Fruit fly (Drosophila melanogaster) whole organism, embryonic: Measurements from ENCODE around the gene Zif.

Source experiments
- Awh ChIP-seq: fragments of 200-800 bp; sonication (Bioruptor generic); IDR thresholded peaks from 2 replicates; pipeline ENCODE4, ENCODE4 v1.3.6; 2022; ENCODE audit warnings: missing biosample characterization, missing genetic modification characterization
- Bgb ChIP-seq: fragments of 200-800 bp; sonication (Bioruptor generic); IDR thresholded peaks from 2 replicates; pipeline ENCODE4 v1.3.6; 2022; ENCODE audit warnings: missing biosample characterization, missing genetic modification characterization; ENCODE audit not compliant: partially characterized antibody
- CG10274 ChIP-seq: fragments of 200-800 bp; sonication (Bioruptor generic); optimal IDR thresholded peaks from 3 replicates; lab custom pipeline; 2017; ENCODE audit warnings: missing biosample characterization, mild to moderate bottlenecking, missing genetic modification characterization
- CG11247 ChIP-seq: fragments of 200-800 bp; sonication (Bioruptor generic); IDR thresholded peaks from 2 replicates; pipeline ENCODE4 v1.3.6; 2022; ENCODE audit warnings: missing biosample characterization, missing genetic modification characterization
- CG11560 ChIP-seq: fragments of 200-800 bp; sonication (Bioruptor generic); IDR thresholded peaks from 3 replicates; pipeline ENCODE4 v1.3.6; 2022; ENCODE audit warnings: missing biosample characterization, missing genetic modification characterization
- CG14050 ChIP-seq: fragments of 200-800 bp; sonication (Bioruptor generic); IDR thresholded peaks from 3 replicates; pipeline ENCODE4 v1.3.6; 2022; ENCODE audit warnings: missing biosample characterization, missing genetic modification characterization
- CG17186 ChIP-seq: fragments of 200-800 bp; sonication (Bioruptor generic); optimal IDR thresholded peaks from 3 replicates; lab custom pipeline; 2017; ENCODE audit warnings: missing biosample characterization, missing genetic modification reagents, missing genetic modification characterization
- CG32772 ChIP-seq: fragments of 200-800 bp; sonication (Bioruptor generic); IDR thresholded peaks from 2 replicates; pipeline ENCODE4 v1.3.6; 2022; ENCODE audit warnings: missing biosample characterization, missing genetic modification characterization
- CG3838 ChIP-seq: fragments of 200-800 bp; sonication (Bioruptor generic); optimal IDR thresholded peaks from 3 replicates; lab custom pipeline; 2016; ENCODE audit warnings: missing biosample characterization, missing genetic modification characterization
- CG4424 ChIP-seq: fragments of 200-800 bp; sonication (Bioruptor generic); optimal IDR thresholded peaks from 3 replicates; lab custom pipeline; 2016; ENCODE audit warnings: missing biosample characterization, missing genetic modification characterization
- CG6254 ChIP-seq: fragments of 200-800 bp; sonication (Bioruptor generic); optimal IDR thresholded peaks from 3 replicates; lab custom pipeline; 2017; ENCODE audit warnings: mild to moderate bottlenecking, missing biosample characterization, missing genetic modification reagents, missing genetic modification characterization
- CG6854 ChIP-seq: fragments of 200-800 bp; sonication (Bioruptor generic); optimal IDR thresholded peaks from 3 replicates; lab custom pipeline; 2017; ENCODE audit warnings: missing biosample characterization, mild to moderate bottlenecking, missing genetic modification characterization
- Camta ChIP-seq: fragments of 200-800 bp; sonication (Bioruptor generic); optimal IDR thresholded peaks from 2 replicates; lab custom pipeline; 2016; ENCODE audit warnings: missing biosample characterization, missing genetic modification characterization
- D19B ChIP-seq: fragments of 200-800 bp; sonication (Bioruptor generic); optimal IDR thresholded peaks from 2 replicates; lab custom pipeline; 2017; ENCODE audit warnings: missing biosample characterization, mild to moderate bottlenecking, missing genetic modification characterization
- E2f2 ChIP-seq: fragments of 200-800 bp; sonication (Bioruptor generic); IDR thresholded peaks from 2 replicates; pipeline ENCODE4 v1.3.6; 2022; ENCODE audit warnings: missing biosample characterization, missing genetic modification characterization
- H2.0 ChIP-seq: fragments of 200-800 bp; sonication (Bioruptor generic); IDR thresholded peaks from 2 replicates; pipeline ENCODE4 v1.3.6; 2022; ENCODE audit warnings: missing biosample characterization, missing genetic modification characterization
- HHEX ChIP-seq: fragments of 200-800 bp; sonication (Bioruptor generic); optimal IDR thresholded peaks from 3 replicates; lab custom pipeline; 2017; ENCODE audit warnings: missing biosample characterization, mild to moderate bottlenecking, missing genetic modification characterization, missing genetic modification reagents
- Jarid2 ChIP-seq: fragments of 200-800 bp; sonication (Bioruptor generic); optimal IDR thresholded peaks from 3 replicates; lab custom pipeline; 2017; ENCODE audit warnings: mild to moderate bottlenecking, missing biosample characterization, missing genetic modification reagents, missing genetic modification characterization
- MTF-1 ChIP-seq: fragments of 200-800 bp; sonication (Bioruptor generic); optimal IDR thresholded peaks from 2 replicates; lab custom pipeline; 2018; ENCODE audit warnings: missing biosample characterization, mild to moderate bottlenecking, missing genetic modification characterization, borderline replicate concordance
- Mad ChIP-seq: fragments of 200-800 bp; sonication (Bioruptor generic); optimal IDR thresholded peaks from 2 replicates; lab custom pipeline; 2016; ENCODE audit warnings: missing biosample characterization, missing genetic modification characterization
- NC2α ChIP-seq: fragments of 200-800 bp; sonication (Bioruptor generic); optimal IDR thresholded peaks from 2 replicates; lab custom pipeline; 2016; ENCODE audit warnings: missing biosample characterization, missing genetic modification characterization
- NFAT ChIP-seq: fragments of 200-800 bp; sonication (Bioruptor generic); IDR thresholded peaks from 2 replicates; pipeline ENCODE4 v1.3.6; 2022; ENCODE audit warnings: missing biosample characterization, missing genetic modification characterization
- Side ChIP-seq: fragments of 200-800 bp; sonication (Bioruptor generic); optimal IDR thresholded peaks from 2 replicates; lab custom pipeline; 2016; ENCODE audit warnings: missing biosample characterization, missing genetic modification characterization
- Ssrp ChIP-seq: fragments of 200-800 bp; sonication (Bioruptor generic); optimal IDR thresholded peaks from 2 replicates; lab custom pipeline; 2018; ENCODE audit warnings: missing biosample characterization, mild to moderate bottlenecking, missing genetic modification characterization, moderate library complexity
- Stat92E ChIP-seq, 3 experiments: fragments of >200 bp in 2 of 3; fragments of 200-800 bp in 1 of 3; sonication (Bioruptor generic) in 1 of 3; optimal IDR thresholded peaks; 2 replicates each; lab custom pipeline; 2017 to 2019; ENCODE audit warnings: missing biosample characterization in 3 of 3, missing genetic modification characterization in 3 of 3, mild to moderate bottlenecking in 1 of 3, moderate library complexity in 1 of 3
- cas ChIP-seq: fragments of 200-800 bp; sonication (Bioruptor generic); IDR thresholded peaks from 2 replicates; pipeline ENCODE4 v1.3.6; 2022; ENCODE audit warnings: missing biosample characterization, missing genetic modification characterization
- chn ChIP-seq: fragments of 200-800 bp; sonication (Bioruptor generic); optimal IDR thresholded peaks from 2 replicates; lab custom pipeline; 2016; ENCODE audit warnings: missing biosample characterization, missing genetic modification characterization
- corto ChIP-seq: fragments of 200-800 bp; sonication (Bioruptor generic); optimal IDR thresholded peaks from 2 replicates; lab custom pipeline; 2016; ENCODE audit warnings: missing biosample characterization, mild to moderate bottlenecking, missing genetic modification characterization, moderate library complexity
- exex ChIP-seq: fragments of 200-800 bp; sonication (Bioruptor generic); optimal IDR thresholded peaks from 4 replicates; lab custom pipeline; 2018; ENCODE audit warnings: missing biosample characterization, mild to moderate bottlenecking, missing genetic modification characterization, moderate library complexity
- fd64A ChIP-seq: fragments of 200-800 bp; sonication (Bioruptor generic); optimal IDR thresholded peaks from 3 replicates; lab custom pipeline; 2018; ENCODE audit warnings: missing biosample characterization, mild to moderate bottlenecking, missing genetic modification characterization
- hbn ChIP-seq: fragments of 200-800 bp; sonication (Bioruptor generic); IDR thresholded peaks from 2 replicates; pipeline ENCODE4 v1.3.6; 2022; ENCODE audit warnings: missing biosample characterization, missing genetic modification characterization; ENCODE audit not compliant: partially characterized antibody
- inv ChIP-seq: fragments of 200-800 bp; sonication (Bioruptor generic); IDR thresholded peaks from 2 replicates; pipeline ENCODE4 v1.3.6; 2022; ENCODE audit warnings: missing biosample characterization, missing genetic modification characterization; ENCODE audit not compliant: partially characterized antibody
- lbe ChIP-seq: fragments of 200-800 bp; sonication (Bioruptor generic); optimal IDR thresholded peaks from 2 replicates; lab custom pipeline; 2016; ENCODE audit warnings: missing biosample characterization, mild to moderate bottlenecking, missing genetic modification characterization
- maf-S ChIP-seq: fragments of 200-800 bp; sonication (Bioruptor generic); optimal IDR thresholded peaks from 2 replicates; lab custom pipeline; 2016; ENCODE audit warnings: missing biosample characterization, missing genetic modification characterization
- nau ChIP-seq: fragments of 200-800 bp; sonication (Bioruptor generic); optimal IDR thresholded peaks from 3 replicates; lab custom pipeline; 2017; ENCODE audit warnings: missing biosample characterization, mild to moderate bottlenecking, missing genetic modification characterization, missing genetic modification reagents
- nmo ChIP-seq: fragments of 200-800 bp; sonication (Bioruptor generic); optimal IDR thresholded peaks from 2 replicates; lab custom pipeline; 2018; ENCODE audit warnings: missing biosample characterization, mild to moderate bottlenecking, missing genetic modification characterization, moderate library complexity
- prd ChIP-seq, 3 experiments: fragments of >200 bp in 2 of 3; fragments of 200-800 bp in 1 of 3; sonication (Bioruptor generic) in 1 of 3; optimal IDR thresholded peaks in 2 of 3; IDR thresholded peaks in 1 of 3; 2 replicates in 2 of 3; 3 replicates in 1 of 3; pipeline versions ENCODE4 v1.3.6 to Lab custom; 2017 to 2022; ENCODE audit warnings: missing biosample characterization in 1 of 3, missing genetic modification characterization in 1 of 3
- pum ChIP-seq: fragments of 200-800 bp; sonication (Bioruptor generic); optimal IDR thresholded peaks from 2 replicates; lab custom pipeline; 2016; ENCODE audit warnings: missing biosample characterization, missing genetic modification characterization
- so ChIP-seq: fragments of 200-800 bp; sonication (Bioruptor generic); IDR thresholded peaks from 3 replicates; pipeline ENCODE4 v1.3.6; 2022; ENCODE audit warnings: missing biosample characterization, missing genetic modification characterization
- stwl ChIP-seq: fragments of 200-800 bp; sonication (Bioruptor generic); optimal IDR thresholded peaks from 3 replicates; lab custom pipeline; 2018; ENCODE audit warnings: missing biosample characterization, mild to moderate bottlenecking, missing genetic modification characterization, moderate library complexity
- sug ChIP-seq: fragments of 200-800 bp; optimal IDR thresholded peaks from 2 replicates; lab custom pipeline; 2019; ENCODE audit warnings: missing biosample characterization, mild to moderate bottlenecking, missing genetic modification characterization, moderate library complexity
- tin ChIP-seq: fragments of 200-800 bp; sonication (Bioruptor generic); optimal IDR thresholded peaks from 3 replicates; lab custom pipeline; 2016; ENCODE audit warnings: missing biosample characterization, missing genetic modification characterization
- tio ChIP-seq: fragments of 200-800 bp; sonication (Bioruptor generic); optimal IDR thresholded peaks from 2 replicates; lab custom pipeline; 2017; ENCODE audit warnings: missing biosample characterization, missing genetic modification characterization, inconsistent platforms
- unc-4 ChIP-seq: fragments of 200-800 bp; sonication (Bioruptor generic); IDR thresholded peaks from 2 replicates; pipeline ENCODE4 v1.3.6; 2022; ENCODE audit warnings: missing biosample characterization, missing genetic modification characterization; ENCODE audit not compliant: partially characterized antibody
- wdn ChIP-seq: fragments of 200-800 bp; sonication (Bioruptor generic); IDR thresholded peaks from 2 replicates; pipeline ENCODE4 v1.3.6; 2022; ENCODE audit warnings: missing biosample characterization, missing genetic modification characterization

The Zif gene

DNA sequence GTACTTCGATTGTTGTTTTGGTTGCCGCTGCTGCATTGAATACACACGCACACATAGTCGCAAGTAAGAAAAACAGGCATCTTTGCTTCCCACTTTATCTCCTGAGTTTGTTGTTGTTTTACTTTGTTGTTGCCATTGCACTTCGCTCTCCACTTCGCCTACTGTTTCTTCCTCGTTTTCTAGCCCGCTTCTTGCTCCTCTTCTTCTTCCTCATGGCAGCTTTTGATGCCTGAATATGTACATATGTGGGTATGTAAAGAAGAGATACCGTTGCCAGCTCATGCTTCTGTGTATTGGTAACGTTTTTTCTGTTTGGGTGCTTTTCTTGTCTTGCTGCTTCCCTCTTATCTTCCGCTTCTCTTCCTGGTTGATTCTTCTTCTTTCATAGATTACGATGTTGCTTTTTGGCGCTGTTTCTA is 47.7 kb upstream of the Zif start (continued):
- TF ChIP-seq Side (GFP tag; lab: Kevin White, UChicago) (peak; percentile 10), nmo (GFP tag; lab: Kevin White, UChicago) (no peak), fd64A (GFP tag; lab: Kevin White, UChicago) (peak; percentile 4), chn (GFP tag; lab: Kevin White, UChicago) (no peak)

DNA sequence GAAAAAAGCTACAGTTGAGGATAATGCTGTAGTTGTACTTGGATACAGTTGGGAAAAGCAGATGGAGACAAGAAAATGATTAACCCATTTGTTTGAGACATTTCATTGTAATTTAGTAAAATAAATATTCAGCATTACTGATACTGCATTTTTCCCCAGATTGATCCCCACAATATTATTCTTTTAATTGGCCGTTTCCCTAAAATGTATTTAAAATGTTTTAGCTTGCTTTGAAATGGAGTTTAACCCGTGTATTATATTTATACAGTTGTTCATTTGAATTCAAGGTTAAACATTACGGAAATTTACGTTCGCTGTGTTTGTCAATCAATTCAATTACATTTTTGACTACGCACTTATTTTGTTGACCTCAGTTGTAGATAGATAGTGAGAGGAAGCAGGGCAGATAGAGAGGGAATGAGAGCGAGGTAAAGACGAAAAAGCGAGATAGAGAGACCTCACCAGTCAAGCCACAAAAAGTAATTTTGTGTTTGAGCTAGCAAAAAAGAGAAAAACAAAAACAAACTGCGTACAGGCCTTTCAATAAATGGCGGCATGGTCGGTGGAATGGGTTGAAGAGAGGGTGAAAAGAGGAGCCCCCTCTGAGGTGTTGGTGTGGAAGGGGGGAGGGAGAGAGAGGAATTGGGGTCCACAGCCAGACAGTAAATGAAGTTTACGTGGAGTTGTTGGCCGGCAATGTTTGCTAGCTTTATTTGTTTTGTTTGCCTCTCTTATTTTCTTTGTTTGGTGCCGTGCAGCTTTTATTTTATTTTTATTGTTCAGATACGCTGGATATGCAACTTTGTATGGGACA is 46.3 kb upstream of the Zif start:
- TF ChIP-seq stwl (tag; lab: Kevin White, UChicago): no peak
- no peak for TF ChIP-seq unc-4
- peak; percentile 46; the same call in 1 of the 3 replicates for TF ChIP-seq CG14050 (GFP tag; lab: Robert Waterston, UW)
- peak; percentile 61; the same call in 1 of the 2 replicates for TF ChIP-seq Awh
- peak; percentile 81 for TF ChIP-seq maf-S (GFP tag; lab: Kevin White, UChicago)
- TF ChIP-seq NC2α (GFP tag; lab: Kevin White, UChicago): peak; percentile 9
- TF ChIP-seq hbn (GFP tag; lab: Robert Waterston, UW): no peak
- TF ChIP-seq cas: no peak
- no peak for TF ChIP-seq prd (optimal IDR thresholded peaks at IDR 0.05; lab: Kevin White, UChicago)
- peak; percentile 81 for TF ChIP-seq prd (GFP tag; IDR thresholded peaks at IDR 0.05; lab: Robert Waterston, UW)
- no peak; the same call in 1 of the 2 replicates for TF ChIP-seq Bgb
- TF ChIP-seq corto (GFP tag; lab: Kevin White, UChicago): no peak
- peak; percentile 67 for TF ChIP-seq CG32772
- peak; percentile 83 for TF ChIP-seq sug (tag; lab: Kevin White, UChicago)
- no peak for TF ChIP-seq inv (GFP tag; lab: Robert Waterston, UW)
- TF ChIP-seq so: peak; percentile 74; the same call in 2 of the 3 replicates
- TF ChIP-seq HHEX: peak; percentile 89
- peak; percentile 92 for TF ChIP-seq Ssrp (tag; lab: Kevin White, UChicago)
- TF ChIP-seq lbe (GFP tag; lab: Kevin White, UChicago): peak; percentile 27
- TF ChIP-seq CG11247 (GFP tag; lab: Robert Waterston, UW): peak; percentile 48
- TF ChIP-seq wdn (GFP tag; lab: Robert Waterston, UW): peak; percentile 45
- TF ChIP-seq Camta (GFP tag; lab: Kevin White, UChicago): peak; percentile 83
- TF ChIP-seq tio: peak; percentile 91
- TF ChIP-seq CG10274: peak; percentile 80
- peak; percentile 79 for TF ChIP-seq tin (GFP tag; lab: Kevin White, UChicago)
- peak; percentile 80 for TF ChIP-seq D19B
- peak; percentile 89 for TF ChIP-seq nau
- peak in 1 of 3 experiments; percentile 58 for TF ChIP-seq Stat92E (GFP tag; optimal IDR thresholded peaks at IDR 0.05; lab: Kevin White, UChicago)
- TF ChIP-seq CG6254: peak; percentile 71
- TF ChIP-seq CG11560 (tag; lab: Robert Waterston, UW): peak; percentile 60; the same call in 1 of the 3 replicates
- peak; percentile 47 for TF ChIP-seq exex (tag; lab: Kevin White, UChicago)
- no peak for TF ChIP-seq NFAT (GFP tag; lab: Robert Waterston, UW)
- TF ChIP-seq CG17186 (GFP tag; lab: Kevin White, UChicago): peak; percentile 47
- TF ChIP-seq E2f2: peak; percentile 45
- TF ChIP-seq pum (GFP tag; lab: Kevin White, UChicago): peak; percentile 81
- TF ChIP-seq Mad (GFP tag; lab: Kevin White, UChicago): peak; percentile 70
- peak; percentile 75 for TF ChIP-seq CG3838 (GFP tag; lab: Kevin White, UChicago)
- TF ChIP-seq CG6854 (GFP tag; lab: Kevin White, UChicago): peak; percentile 87
- peak; percentile 73 for TF ChIP-seq Jarid2 (GFP tag; lab: Kevin White, UChicago)
- peak; percentile 48 for TF ChIP-seq H2.0 (GFP tag; lab: Robert Waterston, UW)
- TF ChIP-seq CG4424 (GFP tag; lab: Kevin White, UChicago): peak; percentile 89
- TF ChIP-seq fd64A (GFP tag; lab: Kevin White, UChicago): peak; percentile 62
- TF ChIP-seq MTF-1: no peak
